Worm (Caenorhabditis elegans): ENCODE data around the gene noah-2.

DNA sequence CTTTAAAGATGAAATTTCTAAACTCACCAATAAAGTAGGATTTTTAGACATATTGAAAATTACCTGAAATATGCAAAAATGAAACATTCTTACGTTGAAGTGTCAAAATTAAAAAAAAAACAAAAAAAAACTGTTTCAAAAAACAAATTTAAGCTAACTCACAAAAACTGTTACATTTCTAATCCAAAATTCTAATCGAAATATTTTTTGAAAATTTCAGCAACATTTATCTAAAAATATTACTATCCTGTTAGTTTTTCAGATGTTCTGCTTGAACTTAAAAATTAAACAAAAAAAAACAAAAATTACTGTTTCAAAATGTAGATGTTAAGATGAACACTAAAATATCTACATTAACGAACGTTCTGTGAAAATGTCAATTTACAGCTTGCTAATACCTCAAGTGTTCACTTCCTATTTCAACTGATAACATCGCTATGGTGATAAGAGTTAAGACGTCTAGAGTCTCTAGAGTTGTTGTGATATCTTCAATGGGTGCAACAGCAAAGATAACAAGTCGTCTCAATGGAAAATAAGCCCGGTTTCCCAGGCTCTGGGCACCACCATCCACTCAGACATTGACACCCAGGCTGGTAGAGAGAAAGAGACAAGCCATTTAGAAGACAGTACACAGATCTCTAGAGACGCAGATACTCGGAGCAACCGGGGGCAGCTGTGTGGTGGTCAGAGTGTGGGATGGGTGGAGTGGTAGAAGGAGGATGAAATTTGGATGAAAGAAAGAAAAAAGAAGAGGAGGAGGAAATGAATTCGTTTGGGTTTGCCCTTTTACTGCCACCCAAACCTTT is 37.0 kb downstream of the noah-2 start, which contains the start of gene H12I19.115:
- TF ChIP-seq ceh-31 (tag; optimal IDR thresholded peaks at IDR 0.05) (peak; percentile 23), pag-3 (tag; optimal IDR thresholded peaks at IDR 0.05; ENCODE audit: borderline replicate concordance) (no peak), nfya-1 (tag; optimal IDR thresholded peaks at IDR 0.05) (peak; percentile 63), rnt-1 (tag; optimal IDR thresholded peaks at IDR 0.05) (peak; percentile 31), ama-1 (optimal IDR thresholded peaks at IDR 0.05) (no peak), pqm-1 (tag; optimal IDR thresholded peaks at IDR 0.05) (no peak), nhr-11 (tag; optimal IDR thresholded peaks at IDR 0.05) (no peak), fkh-10 (GFP tag; optimal IDR thresholded peaks at IDR 0.05) (no peak), K02D7.2 (tag; optimal IDR thresholded peaks at IDR 0.05) (no peak), pha-4 (tag; optimal IDR thresholded peaks at IDR 0.05) (no peak), sdc-2 (tag; optimal IDR thresholded peaks at IDR 0.05) (no peak)
